Fruit fly (Drosophila melanogaster): ENCODE measurements around the gene corolla.

The corolla gene

dm6 chrX:17599330-17599729 lies 32.5 kb downstream of the corolla start, which contains the start of gene X11L (continued):
- TF ChIP-seq CG3032 (tag; optimal IDR thresholded peaks at IDR 0.05): peak; percentile 40
- TF ChIP-seq Hr39 (GFP tag; optimal IDR thresholded peaks at IDR 0.05): peak; percentile 82
- TF ChIP-seq OdsH (GFP tag; optimal IDR thresholded peaks at IDR 0.05): no peak
- peak; percentile 51 for TF ChIP-seq CG8319 (GFP tag; optimal IDR thresholded peaks at IDR 0.05)
- TF ChIP-seq Gug (GFP tag; IDR thresholded peaks at IDR 0.05): peak; percentile 44
- TF ChIP-seq CG9139 (GFP tag; optimal IDR thresholded peaks at IDR 0.05): peak; percentile 40
- peak; percentile 34 for TF ChIP-seq Ets96B (tag; optimal IDR thresholded peaks at IDR 0.05)
- TF ChIP-seq CG6808 (GFP tag; optimal IDR thresholded peaks at IDR 0.05): no peak
- TF ChIP-seq CG7368 (GFP tag; optimal IDR thresholded peaks at IDR 0.05): peak; percentile 57
- peak; percentile 67 for TF ChIP-seq Met (GFP tag; optimal IDR thresholded peaks at IDR 0.05)
- peak in 1 of 2 experiments; percentile 38 for TF ChIP-seq salr (GFP tag; optimal IDR thresholded peaks at IDR 0.05)
- peak; percentile 81 for TF ChIP-seq lz (GFP tag; optimal IDR thresholded peaks at IDR 0.05)
- TF ChIP-seq Sox14 (GFP tag; optimal IDR thresholded peaks at IDR 0.05): peak; percentile 68
- no peak for TF ChIP-seq CG10669 (GFP tag; optimal IDR thresholded peaks at IDR 0.05)
- no peak for TF ChIP-seq CG8632 (GFP tag; optimal IDR thresholded peaks at IDR 0.05)

dm6 chrX:17597622-17598021 lies 34.2 kb downstream of the corolla start:
- TF ChIP-seq Sox14 (GFP tag; optimal IDR thresholded peaks at IDR 0.05): no peak
- no peak for TF ChIP-seq fkh (GFP tag; optimal IDR thresholded peaks at IDR 0.05)
- TF ChIP-seq CG8119 (GFP tag; IDR thresholded peaks at IDR 0.05): no peak
- TF ChIP-seq Hr38 (GFP tag; optimal IDR thresholded peaks at IDR 0.05): no peak
- no peak for TF ChIP-seq acj6 (GFP tag; optimal IDR thresholded peaks at IDR 0.05)
- no peak for TF ChIP-seq Eip78C (GFP tag)
- no peak for TF ChIP-seq CG3032 (tag; optimal IDR thresholded peaks at IDR 0.05)

- TF ChIP-seq Eip93F (GFP tag; optimal IDR thresholded peaks at IDR 0.05) (peak; percentile 72), CG1621 (tag; optimal IDR thresholded peaks at IDR 0.05) (peak; percentile 23), CG10669 (GFP tag; optimal IDR thresholded peaks at IDR 0.05) (peak; percentile 76), Lpt (GFP tag; optimal IDR thresholded peaks at IDR 0.05) (peak; percentile 15), Hr4 (GFP tag; optimal IDR thresholded peaks at IDR 0.05) (peak; percentile 55), net (GFP tag; optimal IDR thresholded peaks at IDR 0.05) (peak; percentile 82), lz (GFP tag; optimal IDR thresholded peaks at IDR 0.05) (peak; percentile 83), spab (GFP tag; optimal IDR thresholded peaks at IDR 0.05) (peak; percentile 21), CG6854 (GFP tag; optimal IDR thresholded peaks at IDR 0.05) (peak; percentile 59), CG6808 (GFP tag; optimal IDR thresholded peaks at IDR 0.05) (peak; percentile 59), CG8119 (GFP tag; IDR thresholded peaks at IDR 0.05) (peak; percentile 72; the same call in 2 of the 3 replicates), cyc (GFP tag; optimal IDR thresholded peaks at IDR 0.05) (peak; percentile 80), CG7368 (GFP tag; optimal IDR thresholded peaks at IDR 0.05) (peak; percentile 69), CG4318 (GFP tag; optimal IDR thresholded peaks at IDR 0.05) (peak; percentile 31), Met (GFP tag; optimal IDR thresholded peaks at IDR 0.05) (peak; percentile 88), Hr38 (GFP tag; optimal IDR thresholded peaks at IDR 0.05) (no peak), CG31627 (GFP tag; optimal IDR thresholded peaks at IDR 0.05) (peak; percentile 73), Blimp-1 (GFP tag; optimal IDR thresholded peaks at IDR 0.05) (peak; percentile 42), CG9139 (GFP tag; optimal IDR thresholded peaks at IDR 0.05) (peak; percentile 55), CG8632 (GFP tag; optimal IDR thresholded peaks at IDR 0.05) (peak; percentile 81), salr (GFP tag; optimal IDR thresholded peaks at IDR 0.05) (peak; percentile 42), CG10631 (GFP tag; optimal IDR thresholded peaks at IDR 0.05) (peak; percentile 82), fd85E (GFP tag; optimal IDR thresholded peaks at IDR 0.05) (no peak), CG3919 (GFP tag; optimal IDR thresholded peaks at IDR 0.05) (peak; percentile 83), fkh (GFP tag; optimal IDR thresholded peaks at IDR 0.05) (no peak), topi (GFP tag; optimal IDR thresholded peaks at IDR 0.05) (peak; percentile 84), CG32006 (GFP tag; optimal IDR thresholded peaks at IDR 0.05) (peak; percentile 73), achi (GFP tag; optimal IDR thresholded peaks at IDR 0.05) (peak; percentile 76), CG34406 (GFP tag; optimal IDR thresholded peaks at IDR 0.05) (peak; percentile 79), Sox102F (GFP tag; optimal IDR thresholded peaks at IDR 0.05) (peak; percentile 80), CG6163 (GFP tag; IDR thresholded peaks at IDR 0.05) (peak; percentile 82), eg (GFP tag; IDR thresholded peaks at IDR 0.05) (peak; percentile 80), ss (GFP tag; optimal IDR thresholded peaks at IDR 0.05) (peak; percentile 29 to 73), CG11762 (GFP tag; optimal IDR thresholded peaks at IDR 0.05; ENCODE audit: insufficient read depth) (peak; percentile 51), Sox14 (GFP tag; optimal IDR thresholded peaks at IDR 0.05) (peak; percentile 82), vri (GFP tag; optimal IDR thresholded peaks at IDR 0.05) (peak; percentile 75), CG3032 (tag; optimal IDR thresholded peaks at IDR 0.05) (peak; percentile 69), OdsH (GFP tag; optimal IDR thresholded peaks at IDR 0.05) (peak; percentile 85), Ets96B (tag; optimal IDR thresholded peaks at IDR 0.05) (peak; percentile 68), CG16779 (tag; optimal IDR thresholded peaks at IDR 0.05) (no peak)
Measured at dm6 chrX:17595822-17596221, 36.0 kb downstream of the corolla start.
